Fruit fly (Drosophila melanogaster): ENCODE data around the gene cpo.

Gene cpo

DNA sequence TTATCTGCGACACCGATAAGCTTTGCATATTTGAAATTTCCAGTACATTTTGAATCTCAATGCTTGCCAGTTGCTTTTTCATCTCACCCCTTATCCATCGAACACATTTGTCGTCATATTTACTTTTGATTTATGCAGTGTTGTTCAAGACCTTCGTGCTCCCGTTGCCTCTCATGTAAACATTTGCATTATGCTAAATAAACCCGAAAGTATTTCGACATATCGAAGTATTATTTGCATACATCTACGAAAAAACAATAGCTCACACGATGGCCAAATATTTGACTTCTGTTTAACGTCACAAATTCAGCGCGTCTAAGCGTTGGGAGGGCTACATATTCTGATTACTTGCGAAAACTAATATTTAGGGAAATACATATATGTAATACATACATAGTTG, 46.4 kb downstream of the cpo start (continued):
- TF ChIP-seq CG14667 (GFP tag; IDR thresholded peaks at IDR 0.05) (no peak), salm (tag; optimal IDR thresholded peaks at IDR 0.05) (no peak), corto (GFP tag; optimal IDR thresholded peaks at IDR 0.05) (no peak), H2.0 (GFP tag; IDR thresholded peaks at IDR 0.05) (no peak), CG2120 (GFP tag; optimal IDR thresholded peaks at IDR 0.05) (peak; percentile 1), gt (GFP tag; IDR thresholded peaks at IDR 0.05) (no peak), CrebB (tag; optimal IDR thresholded peaks at IDR 0.05) (peak; percentile 35), CG1233 (GFP tag; optimal IDR thresholded peaks at IDR 0.05) (peak; percentile 7), gcm (GFP tag; optimal IDR thresholded peaks at IDR 0.05) (no peak), CG15011 (GFP tag; optimal IDR thresholded peaks at IDR 0.05) (peak; percentile 3), Ets65A (GFP tag) (no peak), sisA (GFP tag; IDR thresholded peaks at IDR 0.05) (no peak), wek (GFP tag; optimal IDR thresholded peaks at IDR 0.05) (peak; percentile 8), CG3407 (GFP tag; optimal IDR thresholded peaks at IDR 0.05) (no peak), CG6791 (GFP tag; IDR thresholded peaks at IDR 0.05; ENCODE audit: partially characterized antibody) (no peak), Fer1 (GFP tag; optimal IDR thresholded peaks at IDR 0.05) (peak; percentile 69), CG6765 (GFP tag; optimal IDR thresholded peaks at IDR 0.05) (peak; percentile 47)

DNA sequence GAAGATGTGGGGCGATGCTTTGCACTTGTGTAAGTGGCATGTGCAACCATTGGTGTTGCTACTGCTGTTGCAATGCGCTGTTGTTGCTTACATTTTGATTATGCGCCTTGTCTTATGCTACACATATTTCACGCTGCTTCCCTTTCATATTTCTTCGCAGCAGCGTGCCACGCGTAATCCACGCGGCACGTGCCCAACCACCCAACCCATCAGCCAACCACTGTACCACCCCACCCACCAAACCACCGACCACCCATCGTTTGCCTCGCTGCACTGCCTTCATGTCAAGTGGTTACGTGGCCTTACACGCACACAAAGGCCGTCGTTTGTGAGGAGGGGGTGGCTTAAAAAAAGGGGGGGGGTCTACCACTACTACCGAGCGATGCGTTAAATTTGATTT, 49.0 kb downstream of the cpo start:
- no peak for TF ChIP-seq CG2889 (GFP tag; IDR thresholded peaks at IDR 0.05)
- TF ChIP-seq CG1529 (GFP tag; optimal IDR thresholded peaks at IDR 0.05), result no peak
- TF ChIP-seq tap (tag; optimal IDR thresholded peaks at IDR 0.05), result no peak
- TF ChIP-seq jing (GFP tag; optimal IDR thresholded peaks at IDR 0.05), result no peak
- TF ChIP-seq CG8478 (optimal IDR thresholded peaks at IDR 0.05), result peak; percentile 24
- no peak for TF ChIP-seq zf30C (GFP tag; optimal IDR thresholded peaks at IDR 0.05)
- no peak for TF ChIP-seq gfzf (GFP tag; optimal IDR thresholded peaks at IDR 0.05)
- peak; percentile 97 for TF ChIP-seq Hey (tag; optimal IDR thresholded peaks at IDR 0.05)
- no peak for TF ChIP-seq CG16815 (GFP tag; optimal IDR thresholded peaks at IDR 0.05)
- no peak for TF ChIP-seq CG30020 (tag; optimal IDR thresholded peaks at IDR 0.05)
- no peak for TF ChIP-seq CG13424 (tag; optimal IDR thresholded peaks at IDR 0.05)
- no peak for TF ChIP-seq CG10462 (GFP tag; optimal IDR thresholded peaks at IDR 0.05)
- 0 out of 2 replicates have a peak, but pooled peaks have one; percentile 28 for TF ChIP-seq crol (GFP tag; IDR thresholded peaks at IDR 0.05)
- TF ChIP-seq Adf1 (GFP tag; IDR thresholded peaks at IDR 0.05), result no peak
- 0 out of 2 replicates have a peak, but pooled peaks have one; percentile 6 for TF ChIP-seq slbo (GFP tag; IDR thresholded peaks at IDR 0.05)
- TF ChIP-seq Dad (GFP tag; optimal IDR thresholded peaks at IDR 0.05), result no peak
- no peak for TF ChIP-seq chinmo (GFP tag; IDR thresholded peaks at IDR 0.05; ENCODE audit: partially characterized antibody)

- TF ChIP-seq Nf-YC (tag; optimal IDR thresholded peaks at IDR 0.05) (peak; percentile 7), CG14667 (GFP tag; IDR thresholded peaks at IDR 0.05) (no peak), CTCF (GFP tag; optimal IDR thresholded peaks at IDR 0.05) (peak; percentile 82)
Observed at dm6 chr3R:17970842-17971241, 51.2 kb downstream of the cpo start.

dm6 chr3R:18004698-18005097, 85.1 kb downstream of the cpo start:
- TF ChIP-seq HmgZ (tag; optimal IDR thresholded peaks at IDR 0.05) (no peak), Drgx (GFP tag; IDR thresholded peaks at IDR 0.05) (peak; percentile 54)

Data from whole organism, embryonic.